Worm (Caenorhabditis elegans) whole organism, L1 larva: ENCODE measurements around the gene set-12.

Source experiments
- C16A3.4 ChIP-seq: fragments of 150-350 bp; optimal IDR thresholded peaks from 2 replicates; lab custom pipeline; 2014; ENCODE audit warnings: missing biosample characterization, missing genetic modification characterization
- C34B4.2 ChIP-seq: sonication (generic microtip); optimal IDR thresholded peaks from 2 replicates; lab custom pipeline; 2017; ENCODE audit warnings: mild to moderate bottlenecking, missing genetic modification characterization, missing compliant biosample characterization
- aha-1 ChIP-seq: fragments of 150-350 bp; optimal IDR thresholded peaks from 2 replicates; lab custom pipeline; 2014; ENCODE audit warnings: missing biosample characterization, missing genetic modification characterization
- alr-1 ChIP-seq: fragments of 200-800 bp; sonication (Bioruptor generic); optimal IDR thresholded peaks from 2 replicates; lab custom pipeline; 2018; ENCODE audit warnings: borderline replicate concordance, mild to moderate bottlenecking, missing genetic modification characterization, missing compliant biosample characterization
- aly-2 ChIP-seq: fragments of 150-350 bp; optimal IDR thresholded peaks from 2 replicates; lab custom pipeline; 2014; ENCODE audit warnings: missing biosample characterization, missing genetic modification characterization
- ama-1 ChIP-seq: fragments of 150-350 bp; optimal IDR thresholded peaks from 2 replicates; lab custom pipeline; 2014
- blmp-1 ChIP-seq: fragments of 150-350 bp; optimal IDR thresholded peaks from 2 replicates; lab custom pipeline; 2014; ENCODE audit warnings: missing biosample characterization, missing genetic modification characterization
- ceh-8 ChIP-seq: fragments of 200-800 bp; sonication (Bioruptor generic); optimal IDR thresholded peaks from 2 replicates; lab custom pipeline; 2018; ENCODE audit warnings: mild to moderate bottlenecking, missing genetic modification characterization, moderate library complexity, missing compliant biosample characterization
- ceh-82 ChIP-seq, 3 experiments: fragments of 150-350 bp in 1 of 3; sonication (generic microtip) in 2 of 3; optimal IDR thresholded peaks; 2 replicates each; lab custom pipeline; 2014 to 2017; ENCODE audit warnings: missing biosample characterization in 3 of 3, missing genetic modification characterization in 3 of 3
- ceh-88 ChIP-seq: fragments of 200-800 bp; sonication (Bioruptor generic); IDR thresholded peaks from 2 replicates; pipeline ENCODE4 v1.3.6; 2022; ENCODE audit warnings: missing genetic modification characterization, missing compliant biosample characterization
- ces-1 ChIP-seq: fragments of 150-350 bp; optimal IDR thresholded peaks from 2 replicates; lab custom pipeline; 2014; ENCODE audit warnings: missing biosample characterization, missing genetic modification reagents, missing genetic modification characterization
- dsc-1 ChIP-seq: sonication (generic microtip); optimal IDR thresholded peaks from 2 replicates; lab custom pipeline; 2016; ENCODE audit warnings: mild to moderate bottlenecking, missing genetic modification characterization, missing compliant biosample characterization
- efl-3 ChIP-seq: fragments of 200-800 bp; sonication (Bioruptor generic); optimal IDR thresholded peaks from 2 replicates; lab custom pipeline; 2018; ENCODE audit warnings: mild to moderate bottlenecking, missing genetic modification characterization, missing compliant biosample characterization
- egl-13 ChIP-seq: sonication (generic microtip); optimal IDR thresholded peaks from 2 replicates; lab custom pipeline; 2016; ENCODE audit warnings: missing genotype, missing genetic modification reagents, missing genetic modification characterization, missing compliant biosample characterization
- elt-2 ChIP-seq: sonication (generic microtip); optimal IDR thresholded peaks from 2 replicates; lab custom pipeline; 2016; ENCODE audit warnings: missing genetic modification characterization, mild to moderate bottlenecking, inconsistent platforms, missing compliant biosample characterization, missing genetic modification reagents
- elt-3 ChIP-seq, 6 experiments: fragments of 150-350 bp in 1 of 6; sonication (generic microtip); optimal IDR thresholded peaks; 2 replicates each; lab custom pipeline; 2017 to 2018; ENCODE audit warnings: missing biosample characterization in 6 of 6, missing genetic modification characterization in 6 of 6, inconsistent platforms in 1 of 6
- fkh-10 ChIP-seq: sonication (generic microtip); optimal IDR thresholded peaks from 2 replicates; lab custom pipeline; 2017; ENCODE audit warnings: missing biosample characterization, missing genetic modification reagents, missing genetic modification characterization
- fkh-4 ChIP-seq: sonication (generic microtip); optimal IDR thresholded peaks from 2 replicates; lab custom pipeline; 2016; ENCODE audit warnings: missing compliant biosample characterization, missing genetic modification characterization, borderline replicate concordance
- fkh-8 ChIP-seq: sonication (generic microtip); optimal IDR thresholded peaks from 2 replicates; lab custom pipeline; 2016; ENCODE audit warnings: mild to moderate bottlenecking, missing genetic modification characterization, missing compliant biosample characterization
- grh-1 ChIP-seq: fragments of 200-800 bp; sonication (Bioruptor generic); IDR thresholded peaks from 2 replicates; pipeline ENCODE4 v1.3.6; 2022; ENCODE audit warnings: missing genetic modification reagents, missing genetic modification characterization, missing compliant biosample characterization
- hlh-4 ChIP-seq: sonication (generic microtip); optimal IDR thresholded peaks from 2 replicates; lab custom pipeline; 2016; ENCODE audit warnings: mild to moderate bottlenecking, missing genetic modification characterization, missing compliant biosample characterization
- jun-1 ChIP-seq: fragments of 150-350 bp; optimal IDR thresholded peaks from 2 replicates; lab custom pipeline; 2014; ENCODE audit warnings: missing biosample characterization, missing genetic modification reagents, missing genetic modification characterization
- lin-13 ChIP-seq: fragments of 150-350 bp; optimal IDR thresholded peaks from 2 replicates; lab custom pipeline; 2014; ENCODE audit warnings: missing biosample characterization, missing genetic modification reagents, missing genetic modification characterization
- lin-14 ChIP-seq: fragments of 200-800 bp; sonication (Bioruptor generic); optimal IDR thresholded peaks from 2 replicates; lab custom pipeline; 2018; ENCODE audit warnings: mild to moderate bottlenecking, missing genetic modification characterization, moderate library complexity, missing compliant biosample characterization
- lin-15B ChIP-seq: fragments of 150-350 bp; sonication (generic microtip); optimal IDR thresholded peaks from 3 replicates; lab custom pipeline; 2014; ENCODE audit warnings: missing biosample characterization, missing genetic modification characterization
- lin-35 ChIP-seq, 2 experiments: fragments of 150-350 bp; optimal IDR thresholded peaks; 2 replicates each; lab custom pipeline; 2014; ENCODE audit warnings: missing biosample characterization in 2 of 2, missing genetic modification characterization in 2 of 2, missing genetic modification reagents in 2 of 2
- lir-3 ChIP-seq: sonication (generic microtip); optimal IDR thresholded peaks from 2 replicates; lab custom pipeline; 2016; ENCODE audit warnings: mild to moderate bottlenecking, missing genetic modification characterization, moderate library complexity, missing compliant biosample characterization; ENCODE audit not compliant: poor library complexity
- nhr-11 ChIP-seq: fragments of 150-350 bp; optimal IDR thresholded peaks from 2 replicates; lab custom pipeline; 2014; ENCODE audit warnings: missing biosample characterization, missing genetic modification characterization
- nhr-19 ChIP-seq: fragments of 200-800 bp; sonication (Bioruptor generic); conservative IDR thresholded peaks from 2 replicates; pipeline ENCODE4 v1.3.6; 2022; ENCODE audit warnings: missing genetic modification characterization, missing compliant biosample characterization
- nhr-20 ChIP-seq: sonication (generic microtip); optimal IDR thresholded peaks from 2 replicates; lab custom pipeline; 2016; ENCODE audit warnings: mild to moderate bottlenecking, missing genetic modification characterization, missing compliant biosample characterization
- nhr-28 ChIP-seq: fragments of 150-350 bp; optimal IDR thresholded peaks from 2 replicates; lab custom pipeline; 2014; ENCODE audit warnings: missing biosample characterization, missing genetic modification characterization
- nhr-85 ChIP-seq: sonication (generic microtip); peaks from one replicate; lab custom pipeline; 2016; ENCODE audit warnings: missing genetic modification characterization, inconsistent platforms, missing compliant biosample characterization
- skn-1 ChIP-seq: fragments of 150-350 bp; optimal IDR thresholded peaks from 2 replicates; lab custom pipeline; 2014; ENCODE audit warnings: missing biosample characterization, missing genetic modification characterization
- snu-23 ChIP-seq: sonication (generic microtip); optimal IDR thresholded peaks from 2 replicates; lab custom pipeline; 2016; ENCODE audit warnings: missing genetic modification characterization, missing compliant biosample characterization
- sox-4 ChIP-seq: sonication (generic microtip); optimal IDR thresholded peaks from 2 replicates; lab custom pipeline; 2016; ENCODE audit warnings: missing genetic modification characterization, missing compliant biosample characterization
- tbx-2 ChIP-seq: sonication (generic microtip); optimal IDR thresholded peaks from 2 replicates; lab custom pipeline; 2016; ENCODE audit warnings: missing genetic modification characterization, missing compliant biosample characterization
- unc-130 ChIP-seq: fragments of 150-350 bp; optimal IDR thresholded peaks from 2 replicates; lab custom pipeline; 2017; ENCODE audit warnings: missing biosample characterization, missing genetic modification characterization, inconsistent platforms
- unc-30 ChIP-seq: sonication (generic microtip); optimal IDR thresholded peaks from 2 replicates; lab custom pipeline; 2017; ENCODE audit warnings: missing biosample characterization, missing genetic modification characterization
- unc-86 ChIP-seq: sonication (generic microtip); optimal IDR thresholded peaks from 2 replicates; lab custom pipeline; 2016; ENCODE audit warnings: missing genetic modification characterization, missing compliant biosample characterization
- zip-4 ChIP-seq: fragments of 200-800 bp; sonication (Bioruptor generic); optimal IDR thresholded peaks from 2 replicates; lab custom pipeline; 2018; ENCODE audit warnings: mild to moderate bottlenecking, missing genetic modification characterization, moderate library complexity, missing compliant biosample characterization
- ztf-4 ChIP-seq: fragments of 150-350 bp; optimal IDR thresholded peaks from 2 replicates; lab custom pipeline; 2014; ENCODE audit warnings: missing biosample characterization, missing genetic modification characterization

The set-12 gene

DNA sequence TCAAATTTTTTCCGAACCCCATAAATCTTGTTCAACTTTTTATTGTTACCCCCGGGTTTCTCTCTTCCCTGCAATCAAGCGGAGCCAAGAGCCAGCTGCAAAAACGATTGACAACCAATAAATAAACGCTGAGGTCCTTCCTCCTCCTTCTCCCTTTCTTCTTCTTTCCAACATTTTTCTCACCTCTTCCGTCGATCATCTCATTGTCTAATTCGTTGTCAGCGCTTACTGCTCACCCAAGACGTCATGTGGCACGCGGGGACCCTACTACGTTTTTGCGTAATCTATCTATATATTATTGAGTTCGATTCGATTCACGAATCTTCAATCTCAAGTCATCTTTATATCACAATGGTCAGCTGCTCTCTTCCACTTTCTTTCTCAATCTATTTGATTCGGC is 20.6 kb downstream of the set-12 start (continued):
- no peak for TF ChIP-seq aha-1 (tag; lab: Kevin White, UChicago)
- no peak for TF ChIP-seq lir-3 (tag; lab: Kevin White, UChicago)
- TF ChIP-seq egl-13 (tag; lab: Kevin White, UChicago): no peak
- no peak for TF ChIP-seq nhr-11 (tag; lab: Kevin White, UChicago)
- no peak for TF ChIP-seq ztf-4
- TF ChIP-seq elt-3 (tag; optimal IDR thresholded peaks at IDR 0.05; lab: Kevin White, UChicago): no peak
- no peak for TF ChIP-seq lin-35 (GFP tag; optimal IDR thresholded peaks at IDR 0.05; lab: Kevin White, UChicago)
- TF ChIP-seq fkh-8 (tag; lab: Kevin White, UChicago): no peak
- TF ChIP-seq lin-15B (tag; lab: Kevin White, UChicago): no peak
- peak; percentile 52 for TF ChIP-seq nhr-19 (GFP tag; lab: Robert Waterston, UW)
- no peak for TF ChIP-seq blmp-1 (tag; lab: Kevin White, UChicago)
- TF ChIP-seq unc-30: no peak
- TF ChIP-seq skn-1 (tag; lab: Kevin White, UChicago): no peak
- no peak for TF ChIP-seq sox-4 (tag; lab: Kevin White, UChicago)
- no peak for TF ChIP-seq jun-1
- no peak for TF ChIP-seq fkh-10 (GFP tag; lab: Kevin White, UChicago)
- TF ChIP-seq dsc-1: peak; percentile 17
- TF ChIP-seq hlh-4 (tag; lab: Kevin White, UChicago): no peak
- no peak for TF ChIP-seq ceh-88 (GFP tag; lab: Robert Waterston, UW)
- TF ChIP-seq tbx-2 (tag; lab: Kevin White, UChicago): peak; percentile 19
- no peak for TF ChIP-seq lin-13 (GFP tag; lab: Kevin White, UChicago)
- TF ChIP-seq fkh-4 (tag; lab: Kevin White, UChicago): no peak
- no peak for TF ChIP-seq aly-2 (tag; lab: Kevin White, UChicago)
- TF ChIP-seq grh-1: no peak
- no peak for TF ChIP-seq ama-1 (lab: Kevin White, UChicago)
- TF ChIP-seq efl-3: no peak
- TF ChIP-seq ceh-82 (tag; optimal IDR thresholded peaks at IDR 0.05; lab: Kevin White, UChicago): no peak
- no peak for TF ChIP-seq C16A3.4 (tag; lab: Kevin White, UChicago)
- no peak for TF ChIP-seq nhr-28

DNA sequence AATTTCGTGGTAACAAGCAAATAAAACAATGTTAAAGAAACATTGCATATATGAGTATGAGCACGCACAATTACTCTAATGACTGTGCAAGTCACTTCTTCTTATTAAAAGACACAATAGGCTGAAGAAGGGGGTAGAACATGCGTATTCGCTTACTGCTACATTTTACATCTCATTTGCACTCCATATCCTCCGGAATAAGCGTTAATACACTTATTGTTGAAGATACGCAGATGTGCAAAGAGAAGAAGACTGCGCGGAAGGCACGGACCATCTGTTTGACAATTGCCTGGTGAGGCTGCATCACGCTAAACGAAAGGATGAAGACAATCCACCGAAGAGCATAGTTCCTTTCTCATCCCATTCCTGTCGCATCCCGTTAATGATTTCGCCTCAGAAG is 23.2 kb downstream of the set-12 start:
- TF ChIP-seq unc-86 (tag; lab: Kevin White, UChicago) (no peak), grh-1 (no peak), C34B4.2 (tag; lab: Kevin White, UChicago) (no peak), unc-130 (tag; lab: Kevin White, UChicago) (no peak), dsc-1 (no peak), lin-14 (peak; percentile 37), zip-4 (GFP tag; lab: Kevin White, UChicago) (no peak), nhr-20 (tag; lab: Kevin White, UChicago) (no peak), ceh-8 (GFP tag; lab: Kevin White, UChicago) (no peak)
- TF ChIP-seq, all 84 proteins: peak for 1

DNA sequence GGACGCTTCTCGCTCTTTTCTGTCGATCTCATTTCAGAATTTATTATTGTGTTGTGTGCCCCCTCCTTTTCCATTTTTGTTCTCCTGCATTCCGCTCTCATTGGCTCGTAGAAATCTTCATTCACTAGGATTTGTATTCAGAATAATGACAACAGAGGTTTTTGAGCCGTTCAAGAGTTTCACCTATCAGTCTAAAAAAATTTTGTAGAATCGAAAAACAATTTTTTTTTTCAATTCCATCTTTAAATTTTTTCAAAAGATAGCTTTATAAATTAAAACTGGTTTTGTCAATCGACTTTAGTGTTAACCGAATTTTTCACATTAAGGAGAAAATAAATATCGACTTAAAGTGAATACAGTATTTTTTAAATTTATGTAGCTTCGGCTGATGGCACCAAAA is 25.4 kb downstream of the set-12 start, which contains the start of gene K09F5.4:
K09F5.4 (minus strand) TSS at position 101 of the 400 bp plus-strand sequence.
- no peak for TF ChIP-seq nhr-85
- no peak for TF ChIP-seq ces-1 (GFP tag; lab: Kevin White, UChicago)
- no peak for TF ChIP-seq nhr-19 (GFP tag; lab: Robert Waterston, UW)
- TF ChIP-seq alr-1 (tag; lab: Kevin White, UChicago): no peak
- no peak for TF ChIP-seq blmp-1 (tag; lab: Kevin White, UChicago)
- TF ChIP-seq fkh-10 (GFP tag; lab: Kevin White, UChicago): no peak
- no peak for TF ChIP-seq lin-35 (GFP tag; optimal IDR thresholded peaks at IDR 0.05; lab: Kevin White, UChicago)
- no peak for TF ChIP-seq elt-2
- TF ChIP-seq nhr-20 (tag; lab: Kevin White, UChicago): no peak
- no peak for TF ChIP-seq sox-4 (tag; lab: Kevin White, UChicago)
- no peak for TF ChIP-seq nhr-28
- no peak for TF ChIP-seq snu-23 (GFP tag; lab: Kevin White, UChicago)
